Worm (Caenorhabditis elegans) whole organism, L1 larva: Measurements from ENCODE around the gene F59F5.5.

ENCODE experiments used
- alr-1 ChIP-seq: fragments of 200-800 bp; sonication (Bioruptor generic); optimal IDR thresholded peaks from 2 replicates; lab custom pipeline; 2018; ENCODE audit warnings: borderline replicate concordance, mild to moderate bottlenecking, missing genetic modification characterization, missing compliant biosample characterization
- ama-1 ChIP-seq: fragments of 150-350 bp; optimal IDR thresholded peaks from 2 replicates; lab custom pipeline; 2014
- ceh-63 ChIP-seq: fragments of 200-800 bp; sonication (Bioruptor generic); optimal IDR thresholded peaks from 2 replicates; lab custom pipeline; 2018; ENCODE audit warnings: mild to moderate bottlenecking, missing genetic modification characterization, missing compliant biosample characterization
- ceh-8 ChIP-seq: fragments of 200-800 bp; sonication (Bioruptor generic); optimal IDR thresholded peaks from 2 replicates; lab custom pipeline; 2018; ENCODE audit warnings: mild to moderate bottlenecking, missing genetic modification characterization, moderate library complexity, missing compliant biosample characterization
- ceh-82 ChIP-seq, 3 experiments: fragments of 150-350 bp in 1 of 3; sonication (generic microtip) in 2 of 3; optimal IDR thresholded peaks; 2 replicates each; lab custom pipeline; 2014 to 2017; ENCODE audit warnings: missing biosample characterization in 3 of 3, missing genetic modification characterization in 3 of 3
- ceh-88 ChIP-seq: fragments of 200-800 bp; sonication (Bioruptor generic); IDR thresholded peaks from 2 replicates; pipeline ENCODE4 v1.3.6; 2022; ENCODE audit warnings: missing genetic modification characterization, missing compliant biosample characterization
- ces-1 ChIP-seq: fragments of 150-350 bp; optimal IDR thresholded peaks from 2 replicates; lab custom pipeline; 2014; ENCODE audit warnings: missing biosample characterization, missing genetic modification reagents, missing genetic modification characterization
- dsc-1 ChIP-seq: sonication (generic microtip); optimal IDR thresholded peaks from 2 replicates; lab custom pipeline; 2016; ENCODE audit warnings: mild to moderate bottlenecking, missing genetic modification characterization, missing compliant biosample characterization
- efl-1 ChIP-seq, 4 experiments: fragments of 150-350 bp; optimal IDR thresholded peaks in 3 of 4; peaks in 1 of 4; 1 replicate in 1 of 4; 2 replicates in 3 of 4; lab custom pipeline; 2014; ENCODE audit warnings: missing biosample characterization in 2 of 4, missing genetic modification characterization in 2 of 4, missing genetic modification reagents in 2 of 4
- egl-13 ChIP-seq: sonication (generic microtip); optimal IDR thresholded peaks from 2 replicates; lab custom pipeline; 2016; ENCODE audit warnings: missing genotype, missing genetic modification reagents, missing genetic modification characterization, missing compliant biosample characterization
- elt-2 ChIP-seq: sonication (generic microtip); optimal IDR thresholded peaks from 2 replicates; lab custom pipeline; 2016; ENCODE audit warnings: missing genetic modification characterization, mild to moderate bottlenecking, inconsistent platforms, missing compliant biosample characterization, missing genetic modification reagents
- ets-5 ChIP-seq: fragments of 200-800 bp; sonication (Bioruptor generic); IDR thresholded peaks from 2 replicates; pipeline ENCODE4 v1.3.6; 2022; ENCODE audit warnings: missing genetic modification characterization, missing compliant biosample characterization
- fkh-10 ChIP-seq: sonication (generic microtip); optimal IDR thresholded peaks from 2 replicates; lab custom pipeline; 2017; ENCODE audit warnings: missing biosample characterization, missing genetic modification reagents, missing genetic modification characterization
- fkh-4 ChIP-seq: sonication (generic microtip); optimal IDR thresholded peaks from 2 replicates; lab custom pipeline; 2016; ENCODE audit warnings: missing compliant biosample characterization, missing genetic modification characterization, borderline replicate concordance
- hpl-2 ChIP-seq: fragments of 150-350 bp; optimal IDR thresholded peaks from 2 replicates; lab custom pipeline; 2014; ENCODE audit warnings: missing biosample characterization, missing genetic modification reagents, missing genetic modification characterization
- irx-1 ChIP-seq: sonication (generic microtip); optimal IDR thresholded peaks from 2 replicates; lab custom pipeline; 2016; ENCODE audit warnings: missing genetic modification characterization, missing compliant biosample characterization
- isw-1 ChIP-seq: fragments of 200-800 bp; sonication (Bioruptor generic); IDR thresholded peaks from 2 replicates; pipeline ENCODE4 v1.3.6; 2022; ENCODE audit warnings: missing genetic modification characterization, missing compliant biosample characterization
- lir-3 ChIP-seq: sonication (generic microtip); optimal IDR thresholded peaks from 2 replicates; lab custom pipeline; 2016; ENCODE audit warnings: mild to moderate bottlenecking, missing genetic modification characterization, moderate library complexity, missing compliant biosample characterization; ENCODE audit not compliant: poor library complexity
- mdl-1 ChIP-seq, 2 experiments: fragments of 150-350 bp; optimal IDR thresholded peaks; 2 replicates each; lab custom pipeline; 2014 to 2017; ENCODE audit warnings: missing biosample characterization in 2 of 2, missing genetic modification characterization in 2 of 2, inconsistent platforms in 1 of 2
- mep-1 ChIP-seq: fragments of 150-350 bp; optimal IDR thresholded peaks from 2 replicates; lab custom pipeline; 2014; ENCODE audit warnings: missing biosample characterization, missing genetic modification characterization
- nhr-11 ChIP-seq: fragments of 150-350 bp; optimal IDR thresholded peaks from 2 replicates; lab custom pipeline; 2014; ENCODE audit warnings: missing biosample characterization, missing genetic modification characterization
- nhr-19 ChIP-seq: fragments of 200-800 bp; sonication (Bioruptor generic); conservative IDR thresholded peaks from 2 replicates; pipeline ENCODE4 v1.3.6; 2022; ENCODE audit warnings: missing genetic modification characterization, missing compliant biosample characterization
- nhr-20 ChIP-seq: sonication (generic microtip); optimal IDR thresholded peaks from 2 replicates; lab custom pipeline; 2016; ENCODE audit warnings: mild to moderate bottlenecking, missing genetic modification characterization, missing compliant biosample characterization
- nhr-28 ChIP-seq: fragments of 150-350 bp; optimal IDR thresholded peaks from 2 replicates; lab custom pipeline; 2014; ENCODE audit warnings: missing biosample characterization, missing genetic modification characterization
- nhr-76 ChIP-seq: sonication (generic microtip); optimal IDR thresholded peaks from 2 replicates; lab custom pipeline; 2017; ENCODE audit warnings: missing biosample characterization, missing genetic modification characterization
- nhr-77 ChIP-seq: fragments of 150-350 bp; optimal IDR thresholded peaks from 2 replicates; lab custom pipeline; 2014; ENCODE audit warnings: missing biosample characterization, missing genetic modification characterization
- pax-3 ChIP-seq: fragments of 200-800 bp; sonication (Bioruptor generic); optimal IDR thresholded peaks from 2 replicates; lab custom pipeline; 2018; ENCODE audit warnings: mild to moderate bottlenecking, missing genetic modification characterization, moderate library complexity, missing compliant biosample characterization
- rnt-1 ChIP-seq: sonication (generic microtip); optimal IDR thresholded peaks from 2 replicates; lab custom pipeline; 2016; ENCODE audit warnings: mild to moderate bottlenecking, missing genetic modification characterization, moderate library complexity, missing compliant biosample characterization
- snpc-4 ChIP-seq: fragments of 150-350 bp; optimal IDR thresholded peaks from 2 replicates; lab custom pipeline; 2014; ENCODE audit warnings: missing biosample characterization, missing genetic modification characterization
- swsn-7 ChIP-seq: sonication (generic microtip); optimal IDR thresholded peaks from 2 replicates; lab custom pipeline; 2016; ENCODE audit warnings: missing genetic modification characterization, missing compliant biosample characterization
- tbx-2 ChIP-seq: sonication (generic microtip); optimal IDR thresholded peaks from 2 replicates; lab custom pipeline; 2016; ENCODE audit warnings: missing genetic modification characterization, missing compliant biosample characterization
- unc-30 ChIP-seq: sonication (generic microtip); optimal IDR thresholded peaks from 2 replicates; lab custom pipeline; 2017; ENCODE audit warnings: missing biosample characterization, missing genetic modification characterization
- unc-62 ChIP-seq: fragments of 150-350 bp; optimal IDR thresholded peaks from 2 replicates; lab custom pipeline; 2014; ENCODE audit warnings: missing biosample characterization, missing genetic modification reagents, missing genetic modification characterization
- xbp-1 ChIP-seq: sonication (generic microtip); optimal IDR thresholded peaks from 2 replicates; lab custom pipeline; 2016; ENCODE audit warnings: missing genetic modification characterization, missing compliant biosample characterization
- zag-1 ChIP-seq: fragments of 150-350 bp; optimal IDR thresholded peaks from 2 replicates; lab custom pipeline; 2014; ENCODE audit warnings: missing biosample characterization, missing genetic modification characterization
- ztf-11 ChIP-seq, 2 experiments: sonication (generic microtip); optimal IDR thresholded peaks; 2 replicates each; lab custom pipeline; 2016 to 2017; ENCODE audit warnings: missing genetic modification characterization in 2 of 2, missing biosample characterization in 1 of 2, missing compliant biosample characterization in 1 of 2

The F59F5.5 gene

ce11 chrX:10524483-10524948 lies 21.3 kb upstream of the F59F5.5 start, which contains the start of the genes mboa-7 and git-1 (continued):
- TF ChIP-seq nhr-20 (tag; lab: Kevin White, UChicago) (peak; percentile 86), ama-1 (lab: Kevin White, UChicago) (no peak), ceh-63 (GFP tag; lab: Kevin White, UChicago) (no peak), nhr-28 (no peak), ces-1 (GFP tag; lab: Kevin White, UChicago) (no peak), pax-3 (tag; lab: Kevin White, UChicago) (peak; percentile 3), egl-13 (tag; lab: Kevin White, UChicago) (no peak), zag-1 (tag; lab: Kevin White, UChicago) (no peak), xbp-1 (peak; percentile 45), tbx-2 (tag; lab: Kevin White, UChicago) (peak; percentile 65), ceh-88 (GFP tag; lab: Robert Waterston, UW) (peak; percentile 11; the same call in 1 of the 2 replicates), ceh-8 (GFP tag; lab: Kevin White, UChicago) (no peak), nhr-77 (tag; lab: Kevin White, UChicago) (peak; percentile 45), nhr-76 (tag; lab: Kevin White, UChicago) (no peak), mep-1 (tag; lab: Kevin White, UChicago) (peak; percentile 55), dsc-1 (tag; lab: Kevin White, UChicago) (no peak), hpl-2 (GFP tag; lab: Kevin White, UChicago) (peak; percentile 65), efl-1 (optimal IDR thresholded peaks at IDR 0.05; lab: Kevin White, UChicago) (peak; percentile 42 to 49), efl-1 (GFP tag; optimal IDR thresholded peaks at IDR 0.05 in 1 of 2; lab: Kevin White, UChicago) (peak; percentile 12 to 92), unc-30 (tag; lab: Kevin White, UChicago) (no peak), fkh-4 (tag; lab: Kevin White, UChicago) (no peak), ztf-11 (tag; optimal IDR thresholded peaks at IDR 0.05; lab: Kevin White, UChicago) (no peak), nhr-19 (peak; percentile 55), irx-1 (tag; lab: Kevin White, UChicago) (no peak), ets-5 (GFP tag; lab: Robert Waterston, UW) (no peak), mdl-1 (tag; optimal IDR thresholded peaks at IDR 0.05; lab: Kevin White, UChicago) (peak in 1 of 2 experiments; percentile 50), nhr-11 (no peak), alr-1 (tag; lab: Kevin White, UChicago) (no peak), fkh-10 (GFP tag; lab: Kevin White, UChicago) (no peak), lir-3 (tag; lab: Kevin White, UChicago) (no peak), rnt-1 (tag; lab: Kevin White, UChicago) (peak; percentile 77), isw-1 (GFP tag; lab: Robert Waterston, UW) (no peak)
- TF ChIP-seq, all 84 proteins: peak for 31

ce11 chrX:10527414-10527813 lies 18.4 kb upstream of the F59F5.5 start:
- TF ChIP-seq unc-62 (GFP tag; lab: Kevin White, UChicago) (no peak), mdl-1 (tag; optimal IDR thresholded peaks at IDR 0.05; lab: Kevin White, UChicago) (peak in 1 of 2 experiments; percentile 10), snpc-4 (no peak), elt-2 (peak; percentile 39), nhr-20 (tag; lab: Kevin White, UChicago) (no peak), swsn-7 (tag; lab: Kevin White, UChicago) (no peak), ceh-82 (tag; optimal IDR thresholded peaks at IDR 0.05; lab: Kevin White, UChicago) (no peak)

ce11 chrX:10528993-10529392 lies 16.8 kb upstream of the F59F5.5 start, which contains the start of the genes F14F3.5 and slcf-1:
F14F3.5 (minus strand) TSS chrX:10529226.
slcf-1 (plus strand) TSS chrX:10529294.
- TF ChIP-seq elt-2 (peak; percentile 75), ces-1 (GFP tag; lab: Kevin White, UChicago) (no peak), tbx-2 (tag; lab: Kevin White, UChicago) (no peak), dsc-1 (tag; lab: Kevin White, UChicago) (no peak)
